Worm (Caenorhabditis elegans): ENCODE measurements around the gene dnj-8.

DNA sequence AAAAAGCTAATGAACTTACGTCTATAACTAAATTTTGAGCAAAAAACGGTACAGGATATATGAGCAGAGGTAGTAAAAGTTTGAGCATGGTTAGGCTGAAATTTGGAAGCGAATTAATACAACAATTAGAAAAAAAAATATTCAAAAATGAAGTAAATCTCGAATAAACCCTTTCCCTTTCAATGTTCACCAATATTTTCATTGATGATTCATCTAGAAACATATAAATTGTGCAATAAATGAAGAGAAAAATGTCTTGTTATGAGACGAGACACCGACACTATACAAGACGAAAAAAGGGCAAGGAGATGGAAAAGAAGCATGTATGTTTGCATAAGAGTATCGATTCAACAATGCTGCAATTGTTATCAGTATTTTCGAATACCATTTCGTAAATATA, 27.4 kb upstream of the dnj-8 start, which contains the start of gene F54H5.14:
- TF ChIP-seq tra-4 (tag; optimal IDR thresholded peaks at IDR 0.05), result no peak
- TF ChIP-seq ceh-13 (GFP tag; optimal IDR thresholded peaks at IDR 0.05), result no peak
- no peak for TF ChIP-seq hnd-1 (tag; optimal IDR thresholded peaks at IDR 0.05)
- TF ChIP-seq sea-1 (GFP tag; conservative IDR thresholded peaks at IDR 0.05), result no peak
- TF ChIP-seq tbx-37 (GFP tag; conservative IDR thresholded peaks at IDR 0.05), result no peak
- TF ChIP-seq ets-7 (tag; optimal IDR thresholded peaks at IDR 0.05), result no peak
- no peak for TF ChIP-seq aly-1 (tag; optimal IDR thresholded peaks at IDR 0.05)
- no peak for TF ChIP-seq flt-1 (GFP tag; IDR thresholded peaks at IDR 0.05)
- TF ChIP-seq ama-1 (optimal IDR thresholded peaks at IDR 0.05), result no peak
